Fruit fly (Drosophila melanogaster) whole organism, wandering third instar larva: ENCODE measurements around the gene Tengl1.
A peak's percentile ranks its signal among the peaks of the same experiment; 100 is the strongest.

ENCODE experiments used
- Abd-B ChIP-seq: fragments of >200 bp; optimal IDR thresholded peaks from 2 replicates; lab custom pipeline; 2017; ENCODE audit warnings: missing biosample characterization, missing genetic modification characterization
- CG32264 ChIP-seq: fragments of 200-800 bp; sonication (Bioruptor generic); optimal IDR thresholded peaks from 2 replicates; lab custom pipeline; 2016; ENCODE audit warnings: missing biosample characterization, missing genetic modification characterization
- CG9705 ChIP-seq: fragments of 200-800 bp; sonication (Bioruptor generic); optimal IDR thresholded peaks from 2 replicates; lab custom pipeline; 2018; ENCODE audit warnings: missing biosample characterization, mild to moderate bottlenecking, missing genetic modification characterization
- CrebA ChIP-seq: fragments of 200-800 bp; sonication (Bioruptor generic); optimal IDR thresholded peaks from 2 replicates; lab custom pipeline; 2016; ENCODE audit warnings: missing biosample characterization, mild to moderate bottlenecking, missing genetic modification characterization, borderline replicate concordance
- Dfd ChIP-seq: fragments of >200 bp; optimal IDR thresholded peaks from 2 replicates; lab custom pipeline; 2017; ENCODE audit warnings: missing biosample characterization, missing genetic modification characterization
- Dif ChIP-seq: fragments of 200-275, 200-300 bp; sonication (Bioruptor generic); optimal IDR thresholded peaks from 2 replicates; lab custom pipeline; 2018; ENCODE audit warnings: missing biosample characterization, missing genetic modification characterization; ENCODE audit not compliant: partially characterized antibody
- GATAd ChIP-seq: sonication (Bioruptor generic); optimal IDR thresholded peaks from 2 replicates; lab custom pipeline; 2016; ENCODE audit warnings: missing biosample characterization, missing genetic modification characterization
- HLH106 ChIP-seq: fragments of 200-800 bp; optimal IDR thresholded peaks from 3 replicates; lab custom pipeline; 2019; ENCODE audit warnings: missing biosample characterization, mild to moderate bottlenecking, missing genetic modification characterization, moderate library complexity
- Hnf4 ChIP-seq: fragments of 200-800 bp; sonication (Bioruptor generic); optimal IDR thresholded peaks from 2 replicates; lab custom pipeline; 2016; ENCODE audit warnings: missing biosample characterization, mild to moderate bottlenecking, missing genetic modification characterization
- Hr78 ChIP-seq: fragments of >200 bp; optimal IDR thresholded peaks from 2 replicates; lab custom pipeline; 2017; ENCODE audit warnings: missing biosample characterization, missing genetic modification characterization
- Hr83 ChIP-seq: fragments of 200-300 bp; sonication (Bioruptor generic); optimal IDR thresholded peaks from 2 replicates; lab custom pipeline; 2016; ENCODE audit warnings: missing biosample characterization, mild to moderate bottlenecking, missing genetic modification characterization, moderate library complexity; ENCODE audit not compliant: poor library complexity, severe bottlenecking
- Jra ChIP-seq: sonication (Bioruptor generic); optimal IDR thresholded peaks from 2 replicates; lab custom pipeline; 2016; ENCODE audit warnings: missing biosample characterization, missing genetic modification characterization
- Mio ChIP-seq: sonication (Bioruptor generic); optimal IDR thresholded peaks from 2 replicates; lab custom pipeline; 2016; ENCODE audit warnings: missing biosample characterization, missing genetic modification characterization
- Myc ChIP-seq: fragments of >200 bp; optimal IDR thresholded peaks from 2 replicates; lab custom pipeline; 2017
- N ChIP-seq: fragments of >200 bp; optimal IDR thresholded peaks from 2 replicates; lab custom pipeline; 2018; ENCODE audit warnings: missing biosample characterization, missing external identifiers, missing genetic modification characterization
- OdsH ChIP-seq: fragments of 200-800 bp; sonication (Bioruptor generic); optimal IDR thresholded peaks from 2 replicates; lab custom pipeline; 2016; ENCODE audit warnings: missing biosample characterization, mild to moderate bottlenecking, missing genetic modification characterization
- Rel ChIP-seq, 2 experiments: fragments of 200-800 bp; sonication (Bioruptor generic) in 1 of 2; optimal IDR thresholded peaks; 2 replicates in 1 of 2; 3 replicates in 1 of 2; lab custom pipeline; 2016 to 2019; ENCODE audit warnings: mild to moderate bottlenecking in 2 of 2, missing biosample characterization in 2 of 2, missing genetic modification characterization in 2 of 2, moderate library complexity in 1 of 2
- Sp1 ChIP-seq: fragments of 200-800 bp; sonication (Bioruptor generic); optimal IDR thresholded peaks from 3 replicates; lab custom pipeline; 2019; ENCODE audit warnings: missing biosample characterization, mild to moderate bottlenecking, missing genetic modification characterization, moderate library complexity
- Vsx2 ChIP-seq: fragments of 200-300, 225-300 bp; sonication (Bioruptor generic); optimal IDR thresholded peaks from 2 replicates; lab custom pipeline; 2018; ENCODE audit warnings: missing biosample characterization, missing genetic modification characterization; ENCODE audit not compliant: partially characterized antibody
- br ChIP-seq: fragments of 200-800 bp; sonication (Bioruptor generic); optimal IDR thresholded peaks from 2 replicates; lab custom pipeline; 2016; ENCODE audit warnings: missing biosample characterization, missing genetic modification characterization
- brk ChIP-seq: fragments of 200-800 bp; sonication (Bioruptor generic); optimal IDR thresholded peaks from 2 replicates; lab custom pipeline; 2016; ENCODE audit warnings: missing biosample characterization, mild to moderate bottlenecking, missing genetic modification characterization
- dl ChIP-seq, 2 experiments: fragments of 175-275, 200-275 bp in 1 of 2; fragments of 200-275 bp in 1 of 2; sonication (Bioruptor generic); optimal IDR thresholded peaks; lab custom pipeline; 2018; ENCODE audit warnings: mild to moderate bottlenecking in 2 of 2, missing biosample characterization in 2 of 2, missing genetic modification characterization in 2 of 2, moderate library complexity in 2 of 2; ENCODE audit not compliant: partially characterized antibody in 2 of 2, insufficient read depth in 1 of 2
- dmrt93B ChIP-seq: fragments of 200-800 bp; sonication (Bioruptor generic); optimal IDR thresholded peaks from 2 replicates; lab custom pipeline; 2018; ENCODE audit warnings: missing biosample characterization, mild to moderate bottlenecking, missing genetic modification characterization
- dsf ChIP-seq: sonication (Bioruptor generic); optimal IDR thresholded peaks from 2 replicates; lab custom pipeline; 2016; ENCODE audit warnings: missing biosample characterization, missing genetic modification characterization, borderline replicate concordance
- ey ChIP-seq: fragments of 200-800 bp; sonication (Bioruptor generic); optimal IDR thresholded peaks from 2 replicates; lab custom pipeline; 2016; ENCODE audit warnings: missing biosample characterization, missing genetic modification characterization
- foxo ChIP-seq, 2 experiments: fragments of 200-800 bp; sonication (Bioruptor generic); optimal IDR thresholded peaks; 2 replicates in 1 of 2; 3 replicates in 1 of 2; lab custom pipeline; 2016 to 2017; ENCODE audit warnings: missing biosample characterization in 2 of 2, missing genetic modification characterization in 2 of 2
- fru ChIP-seq: fragments of 200-800 bp; sonication (Bioruptor generic); optimal IDR thresholded peaks from 3 replicates; lab custom pipeline; 2016; ENCODE audit warnings: missing biosample characterization, mild to moderate bottlenecking, missing genetic modification characterization
- h ChIP-seq: fragments of 200-800 bp; sonication (Bioruptor generic); optimal IDR thresholded peaks from 3 replicates; lab custom pipeline; 2016; ENCODE audit warnings: missing biosample characterization, mild to moderate bottlenecking, missing genetic modification characterization
- jim ChIP-seq: fragments of 175-275, 200-325 bp; sonication (Bioruptor generic); optimal IDR thresholded peaks from 2 replicates; lab custom pipeline; 2016; ENCODE audit warnings: missing biosample characterization, mild to moderate bottlenecking, missing genetic modification characterization
- lola ChIP-seq: fragments of >200 bp; optimal IDR thresholded peaks from 2 replicates; lab custom pipeline; 2017; ENCODE audit warnings: missing biosample characterization, missing genetic modification characterization
- pan ChIP-seq: fragments of >200 bp; optimal IDR thresholded peaks from 2 replicates; lab custom pipeline; 2017
- psq ChIP-seq: fragments of 200-800 bp; sonication (Bioruptor generic); optimal IDR thresholded peaks from 3 replicates; lab custom pipeline; 2017; ENCODE audit warnings: missing biosample characterization, mild to moderate bottlenecking, missing genetic modification characterization, moderate library complexity
- rgr ChIP-seq: fragments of 200-800 bp; sonication (Bioruptor generic); optimal IDR thresholded peaks from 3 replicates; lab custom pipeline; 2016; ENCODE audit warnings: missing biosample characterization, mild to moderate bottlenecking, missing genetic modification characterization
- sage ChIP-seq: fragments of 200-800 bp; sonication (Bioruptor generic); optimal IDR thresholded peaks from 2 replicates; lab custom pipeline; 2016; ENCODE audit warnings: missing biosample characterization, mild to moderate bottlenecking, missing genetic modification characterization
- sv ChIP-seq: fragments of 200-800 bp; sonication (Bioruptor generic); optimal IDR thresholded peaks from 3 replicates; lab custom pipeline; 2016; ENCODE audit warnings: missing biosample characterization, missing genetic modification characterization
- tai ChIP-seq: sonication (Bioruptor generic); optimal IDR thresholded peaks from 2 replicates; lab custom pipeline; 2016; ENCODE audit warnings: missing biosample characterization, missing genetic modification characterization
- usp ChIP-seq: fragments of >200 bp; optimal IDR thresholded peaks from 2 replicates; lab custom pipeline; 2017; ENCODE audit warnings: missing biosample characterization, missing genetic modification characterization
- woc ChIP-seq: sonication (Bioruptor generic); optimal IDR thresholded peaks from 2 replicates; lab custom pipeline; 2016; ENCODE audit warnings: missing biosample characterization, mild to moderate bottlenecking, missing genetic modification characterization

The Tengl1 gene

dm6 chr2L:2200136-2201036 lies 40.0 kb downstream of the Tengl1 start:
- peak; percentile 91 for TF ChIP-seq psq (GFP tag; lab: Kevin White, UChicago)
- TF ChIP-seq Dfd, result no peak
- no peak for TF ChIP-seq pan
- peak; percentile 59 for TF ChIP-seq fru (GFP tag; lab: Kevin White, UChicago)
- TF ChIP-seq br, result peak; percentile 52
- no peak for TF ChIP-seq GATAd (GFP tag; lab: Kevin White, UChicago)
- TF ChIP-seq Mio (GFP tag; lab: Kevin White, UChicago), result peak; percentile 35
- peak; percentile 75 for TF ChIP-seq Hnf4 (GFP tag; lab: Kevin White, UChicago)
- no peak for TF ChIP-seq brk
- no peak for TF ChIP-seq foxo (GFP tag; optimal IDR thresholded peaks at IDR 0.05; lab: Kevin White, UChicago)
- TF ChIP-seq dl (GFP tag; optimal IDR thresholded peaks at IDR 0.05; lab: Kevin White, UChicago; ENCODE audit: insufficient read depth in 1 of 2, partially characterized antibody in 2 of 2), result peak; percentile 90 to 96
- TF ChIP-seq CG32264 (GFP tag; lab: Kevin White, UChicago), result peak; percentile 36
- TF ChIP-seq Dif (GFP tag; lab: Kevin White, UChicago), result peak; percentile 97
- TF ChIP-seq Jra (GFP tag; lab: Kevin White, UChicago), result peak; percentile 63
- peak; percentile 52 for TF ChIP-seq woc (GFP tag; lab: Kevin White, UChicago)
- TF ChIP-seq ey, result no peak
- TF ChIP-seq Hr78 (GFP tag; lab: Kevin White, UChicago), result no peak
- TF ChIP-seq OdsH (GFP tag; lab: Kevin White, UChicago), result peak; percentile 20
- TF ChIP-seq Sp1 (GFP tag; lab: Kevin White, UChicago), result no peak
- no peak for TF ChIP-seq Abd-B
- TF ChIP-seq CG9705 (GFP tag; lab: Kevin White, UChicago), result no peak
- no peak for TF ChIP-seq N
- peak; percentile 58 for TF ChIP-seq h (GFP tag; lab: Kevin White, UChicago)
- peak; percentile 97 for TF ChIP-seq Vsx2 (GFP tag; lab: Kevin White, UChicago)
- peak; percentile 63 for TF ChIP-seq sage
- no peak for TF ChIP-seq lola (GFP tag; lab: Kevin White, UChicago)
- TF ChIP-seq Rel (GFP tag; optimal IDR thresholded peaks at IDR 0.05; lab: Kevin White, UChicago), result no peak
- TF ChIP-seq Rel (tag; optimal IDR thresholded peaks at IDR 0.05; lab: Kevin White, UChicago), result peak; percentile 98
- no peak for TF ChIP-seq HLH106
- peak; percentile 36 for TF ChIP-seq rgr (GFP tag; lab: Kevin White, UChicago)
- TF ChIP-seq dmrt93B (GFP tag; lab: Kevin White, UChicago), result no peak
- TF ChIP-seq usp (GFP tag; lab: Kevin White, UChicago), result no peak
- no peak for TF ChIP-seq jim (GFP tag; lab: Kevin White, UChicago)
- no peak for TF ChIP-seq Myc
- TF ChIP-seq Hr83 (GFP tag; lab: Kevin White, UChicago), result peak; percentile 93
- peak; percentile 97 for TF ChIP-seq tai (GFP tag; lab: Kevin White, UChicago)
- no peak for TF ChIP-seq sv (GFP tag; lab: Kevin White, UChicago)
- TF ChIP-seq dsf (GFP tag; lab: Kevin White, UChicago), result no peak
- peak; percentile 94 for TF ChIP-seq CrebA (GFP tag; lab: Kevin White, UChicago)

dm6 chr2L:2199433-2199796 lies 41.0 kb downstream of the Tengl1 start:
- TF ChIP-seq dl (GFP tag; optimal IDR thresholded peaks at IDR 0.05; lab: Kevin White, UChicago; ENCODE audit: insufficient read depth in 1 of 2, partially characterized antibody in 2 of 2) (peak in 1 of 2 experiments; percentile 11), rgr (GFP tag; lab: Kevin White, UChicago) (no peak), Rel (GFP tag; optimal IDR thresholded peaks at IDR 0.05; lab: Kevin White, UChicago) (peak; percentile 62), Rel (tag; optimal IDR thresholded peaks at IDR 0.05; lab: Kevin White, UChicago) (no peak), N (no peak)
